Worm (Caenorhabditis elegans): ENCODE measurements around the gene H12D21.5.

H12D21.5 gene

ce11 chrV:14907445-14907844 lies 13.6 kb downstream of the H12D21.5 start:
- no peak for TF ChIP-seq hnd-1 (tag; optimal IDR thresholded peaks at IDR 0.05)
- TF ChIP-seq scrt-1 (GFP tag; IDR thresholded peaks at IDR 0.05), result no peak
- TF ChIP-seq ama-1 (optimal IDR thresholded peaks at IDR 0.05), result no peak
- TF ChIP-seq ceh-13 (GFP tag; optimal IDR thresholded peaks at IDR 0.05), result no peak
- no peak for TF ChIP-seq B0310.2 (tag; optimal IDR thresholded peaks at IDR 0.05)

ce11 chrV:14909331-14909835 lies 15.6 kb downstream of the H12D21.5 start, which contains the start of gene H12D21.9:
Gene H12D21.9 (minus strand): TSS chrV:14909478.
- TF ChIP-seq sea-1 (GFP tag; conservative IDR thresholded peaks at IDR 0.05) (no peak), tbx-37 (GFP tag; conservative IDR thresholded peaks at IDR 0.05) (no peak), B0310.2 (tag; optimal IDR thresholded peaks at IDR 0.05) (no peak), F13C5.2 (tag; optimal IDR thresholded peaks at IDR 0.05) (no peak), scrt-1 (GFP tag; IDR thresholded peaks at IDR 0.05) (no peak), tbx-11 (GFP tag; IDR thresholded peaks at IDR 0.05) (no peak), aly-1 (tag; optimal IDR thresholded peaks at IDR 0.05) (no peak), ceh-36 (tag; optimal IDR thresholded peaks at IDR 0.05) (no peak), flt-1 (GFP tag; IDR thresholded peaks at IDR 0.05) (no peak), hmbx-1 (tag; optimal IDR thresholded peaks at IDR 0.05) (no peak), ceh-13 (GFP tag; optimal IDR thresholded peaks at IDR 0.05) (no peak), pes-1 (GFP tag; IDR thresholded peaks at IDR 0.05) (no peak), hnd-1 (tag; optimal IDR thresholded peaks at IDR 0.05) (no peak), ets-7 (tag; optimal IDR thresholded peaks at IDR 0.05) (no peak), ama-1 (optimal IDR thresholded peaks at IDR 0.05) (no peak), tra-4 (tag; optimal IDR thresholded peaks at IDR 0.05) (no peak)

- TF ChIP-seq aly-1 (tag; optimal IDR thresholded peaks at IDR 0.05) (no peak), flt-1 (GFP tag; IDR thresholded peaks at IDR 0.05) (no peak), tbx-37 (GFP tag; conservative IDR thresholded peaks at IDR 0.05) (no peak), F13C5.2 (tag; optimal IDR thresholded peaks at IDR 0.05) (no peak), ama-1 (optimal IDR thresholded peaks at IDR 0.05) (no peak), ets-7 (tag; optimal IDR thresholded peaks at IDR 0.05) (no peak), scrt-1 (GFP tag; IDR thresholded peaks at IDR 0.05) (no peak), ceh-13 (GFP tag; optimal IDR thresholded peaks at IDR 0.05) (no peak), B0310.2 (tag; optimal IDR thresholded peaks at IDR 0.05) (no peak), hnd-1 (tag; optimal IDR thresholded peaks at IDR 0.05) (no peak), ceh-36 (tag; optimal IDR thresholded peaks at IDR 0.05) (no peak), sea-1 (GFP tag; conservative IDR thresholded peaks at IDR 0.05) (no peak), hmbx-1 (tag; optimal IDR thresholded peaks at IDR 0.05) (no peak), hmg-4 (GFP tag; optimal IDR thresholded peaks at IDR 0.05) (no peak), tra-4 (tag; optimal IDR thresholded peaks at IDR 0.05) (no peak), tbx-11 (GFP tag; IDR thresholded peaks at IDR 0.05) (no peak), pes-1 (GFP tag; IDR thresholded peaks at IDR 0.05) (no peak)
Measured at ce11 chrV:14910758-14911157, 17.0 kb downstream of the H12D21.5 start.

- TF ChIP-seq F13C5.2 (tag; optimal IDR thresholded peaks at IDR 0.05), result no peak
- TF ChIP-seq B0310.2 (tag; optimal IDR thresholded peaks at IDR 0.05), result no peak
- no peak for TF ChIP-seq flt-1 (GFP tag; IDR thresholded peaks at IDR 0.05)
- no peak for TF ChIP-seq hmbx-1 (tag; optimal IDR thresholded peaks at IDR 0.05)
- no peak for TF ChIP-seq ceh-13 (GFP tag; optimal IDR thresholded peaks at IDR 0.05)
- TF ChIP-seq scrt-1 (GFP tag; IDR thresholded peaks at IDR 0.05), result no peak
- no peak for TF ChIP-seq ceh-36 (tag; optimal IDR thresholded peaks at IDR 0.05)
- TF ChIP-seq hmg-4 (GFP tag; optimal IDR thresholded peaks at IDR 0.05), result no peak
- TF ChIP-seq sea-1 (GFP tag; conservative IDR thresholded peaks at IDR 0.05), result no peak
- no peak for TF ChIP-seq tra-4 (tag; optimal IDR thresholded peaks at IDR 0.05)
- TF ChIP-seq hnd-1 (tag; optimal IDR thresholded peaks at IDR 0.05), result no peak
- no peak for TF ChIP-seq aly-1 (tag; optimal IDR thresholded peaks at IDR 0.05)
Measured at ce11 chrV:14915599-14915998, 21.8 kb downstream of the H12D21.5 start, which contains the start of gene H12D21.11. Gene H12D21.11 (plus strand): TSS chrV:14915899.

ce11 chrV:14921509-14921908 lies 27.7 kb downstream of the H12D21.5 start, which contains the start of gene zmp-4:
Gene zmp-4 (minus strand): TSS chrV:14921609.
- no peak for TF ChIP-seq hmg-4 (GFP tag; optimal IDR thresholded peaks at IDR 0.05)
- no peak for TF ChIP-seq ets-7 (tag; optimal IDR thresholded peaks at IDR 0.05)
- no peak for TF ChIP-seq B0310.2 (tag; optimal IDR thresholded peaks at IDR 0.05)

ce11 chrV:14924104-14924503 lies 30.3 kb downstream of the H12D21.5 start, which contains the start of gene srg-54:
Gene srg-54 (minus strand): TSS chrV:14924204.
- no peak for TF ChIP-seq sea-1 (GFP tag; conservative IDR thresholded peaks at IDR 0.05)
- TF ChIP-seq B0310.2 (tag; optimal IDR thresholded peaks at IDR 0.05), result no peak
- no peak for TF ChIP-seq tra-4 (tag; optimal IDR thresholded peaks at IDR 0.05)
- TF ChIP-seq ama-1 (optimal IDR thresholded peaks at IDR 0.05), result no peak
- no peak for TF ChIP-seq aly-1 (tag; optimal IDR thresholded peaks at IDR 0.05)
- TF ChIP-seq flt-1 (GFP tag; IDR thresholded peaks at IDR 0.05), result no peak
- no peak for TF ChIP-seq hmg-4 (GFP tag; optimal IDR thresholded peaks at IDR 0.05)
- no peak for TF ChIP-seq ceh-13 (GFP tag; optimal IDR thresholded peaks at IDR 0.05)
- TF ChIP-seq tbx-11 (GFP tag; IDR thresholded peaks at IDR 0.05), result no peak
- TF ChIP-seq pes-1 (GFP tag; IDR thresholded peaks at IDR 0.05), result no peak

- TF ChIP-seq B0310.2 (tag; optimal IDR thresholded peaks at IDR 0.05), result no peak
- no peak for TF ChIP-seq aly-1 (tag; optimal IDR thresholded peaks at IDR 0.05)
- TF ChIP-seq tbx-37 (GFP tag; conservative IDR thresholded peaks at IDR 0.05), result no peak
- no peak for TF ChIP-seq ceh-13 (GFP tag; optimal IDR thresholded peaks at IDR 0.05)
- TF ChIP-seq hmbx-1 (tag; optimal IDR thresholded peaks at IDR 0.05), result no peak
- TF ChIP-seq sea-1 (GFP tag; conservative IDR thresholded peaks at IDR 0.05), result no peak
- no peak for TF ChIP-seq ceh-36 (tag; optimal IDR thresholded peaks at IDR 0.05)
- no peak for TF ChIP-seq tbx-11 (GFP tag; IDR thresholded peaks at IDR 0.05)
- TF ChIP-seq pes-1 (GFP tag; IDR thresholded peaks at IDR 0.05), result no peak
- TF ChIP-seq ama-1 (optimal IDR thresholded peaks at IDR 0.05), result no peak
- TF ChIP-seq F13C5.2 (tag; optimal IDR thresholded peaks at IDR 0.05), result no peak
- TF ChIP-seq flt-1 (GFP tag; IDR thresholded peaks at IDR 0.05), result no peak
- TF ChIP-seq scrt-1 (GFP tag; IDR thresholded peaks at IDR 0.05), result no peak
- no peak for TF ChIP-seq tra-4 (tag; optimal IDR thresholded peaks at IDR 0.05)
- no peak for TF ChIP-seq ets-7 (tag; optimal IDR thresholded peaks at IDR 0.05)
- TF ChIP-seq hmg-4 (GFP tag; optimal IDR thresholded peaks at IDR 0.05), result no peak
Measured at ce11 chrV:14928248-14928647, 34.4 kb downstream of the H12D21.5 start, which contains the start of gene srg-55. Gene srg-55 (minus strand): TSS chrV:14928348.
